Worm (Caenorhabditis elegans): ENCODE results near the gene cest-16.

Gene cest-16

DNA sequence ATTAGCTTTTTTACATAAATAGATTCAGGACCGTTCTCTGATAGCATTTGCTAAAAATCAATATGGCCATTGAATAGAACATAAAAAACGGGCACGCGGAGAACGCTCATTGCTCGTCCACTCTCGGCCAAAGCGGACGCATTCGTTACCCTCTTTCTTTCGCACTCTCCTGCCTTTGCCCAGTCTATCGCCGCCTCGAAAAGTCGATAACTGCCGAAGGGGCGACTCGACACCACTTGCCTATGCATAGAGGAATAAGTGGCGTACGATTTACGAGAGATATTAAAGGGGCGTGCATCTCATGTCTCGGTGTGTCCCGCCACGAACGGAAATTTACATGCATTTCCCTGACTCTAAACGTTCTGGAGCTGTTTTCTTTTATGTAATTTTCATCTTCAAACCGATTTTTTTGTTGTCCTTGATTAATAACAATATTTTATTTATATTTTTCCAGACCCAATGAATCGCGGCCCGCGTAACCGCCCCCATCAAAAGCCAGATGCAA, 36.5 kb upstream of the cest-16 start, which contains the start of gene W05H9.4 (continued):
- TF ChIP-seq duxl-1 (tag; optimal IDR thresholded peaks at IDR 0.05; ENCODE audit: poor library complexity) (no peak), arid-1 (GFP tag; conservative IDR thresholded peaks at IDR 0.05) (no peak; the same call in 1 of the 2 replicates), F44E2.7 (GFP tag; IDR thresholded peaks at IDR 0.05) (no peak), aha-1 (tag) (peak; percentile 97), snpc-1.2 (GFP tag; IDR thresholded peaks at IDR 0.05) (0 out of 2 replicates have a peak, but pooled peaks have one; percentile 8), vab-7 (GFP tag; IDR thresholded peaks at IDR 0.05) (no peak), nhr-6 (tag; optimal IDR thresholded peaks at IDR 0.05) (no peak), daf-16 (GFP tag; optimal IDR thresholded peaks at IDR 0.05) (no peak), daf-16 (tag; optimal IDR thresholded peaks at IDR 0.05) (no peak), daf-12 (tag; optimal IDR thresholded peaks at IDR 0.05) (no peak)

DNA sequence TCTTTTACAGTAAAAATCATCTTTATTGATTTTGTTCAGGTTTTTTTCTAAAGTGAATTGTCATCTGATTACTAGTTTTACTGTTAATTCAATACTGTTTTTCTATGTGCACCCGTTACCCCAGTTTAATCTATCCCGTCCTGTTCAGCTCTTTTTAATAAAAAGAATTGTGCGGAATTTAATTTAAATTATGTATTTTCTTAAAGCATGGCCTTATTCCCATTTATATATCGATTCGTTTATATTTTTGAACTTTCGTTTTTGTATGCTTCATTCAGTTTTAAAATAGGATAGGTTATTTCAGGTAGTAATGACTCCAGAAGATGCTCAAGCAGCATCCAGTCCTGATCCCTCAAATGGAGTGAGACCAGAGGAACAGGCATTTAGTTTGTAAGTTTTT, 33.0 kb upstream of the cest-16 start, which contains the start of gene W05H9.2:
Gene W05H9.2 (plus strand): TSS at position 301 of the 400 bp plus-strand sequence.
- no peak for TF ChIP-seq fkh-10 (GFP tag; optimal IDR thresholded peaks at IDR 0.05)
- TF ChIP-seq ceh-32 (tag; optimal IDR thresholded peaks at IDR 0.05; ENCODE audit: poor library complexity), result no peak
- no peak for TF ChIP-seq pqm-1 (tag; optimal IDR thresholded peaks at IDR 0.05)
- no peak for TF ChIP-seq saeg-2 (GFP tag; IDR thresholded peaks at IDR 0.05)
- TF ChIP-seq ceh-82 (tag; optimal IDR thresholded peaks at IDR 0.05), result no peak
- TF ChIP-seq pha-4 (GFP tag; IDR thresholded peaks at IDR 0.05), result no peak
- TF ChIP-seq pha-4 (tag; optimal IDR thresholded peaks at IDR 0.05), result no peak
- TF ChIP-seq zip-11 (GFP tag; IDR thresholded peaks at IDR 0.05), result no peak
- no peak for TF ChIP-seq nhr-41 (GFP tag; IDR thresholded peaks at IDR 0.05)
- no peak for TF ChIP-seq nhr-11 (tag; optimal IDR thresholded peaks at IDR 0.05)

DNA sequence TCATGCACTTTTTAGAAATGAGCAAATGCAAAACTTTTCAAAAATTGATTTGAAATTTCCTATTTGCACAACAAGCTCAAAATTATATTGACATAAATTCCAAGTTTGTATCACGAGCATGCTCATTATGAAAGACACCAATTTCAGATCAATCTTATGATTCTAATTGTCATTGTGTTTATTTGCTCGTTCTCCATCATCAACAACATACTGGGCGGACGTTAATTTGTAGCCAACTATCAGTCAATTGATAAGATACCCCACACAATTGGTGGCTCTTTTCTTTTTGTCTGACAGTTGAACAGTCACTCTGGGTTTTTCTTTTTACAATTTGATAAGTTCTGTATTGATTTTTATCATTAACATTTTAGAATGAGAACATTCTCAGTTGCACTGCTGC, 28.0 kb upstream of the cest-16 start, which contains the start of gene lro-1:
Gene lro-1 (plus strand): TSS at position 372 of the 400 bp plus-strand sequence.
- TF ChIP-seq saeg-2 (GFP tag; IDR thresholded peaks at IDR 0.05) (no peak), ztf-11 (tag; optimal IDR thresholded peaks at IDR 0.05) (no peak), nhr-28 (tag; optimal IDR thresholded peaks at IDR 0.05) (peak; percentile 94), pqm-1 (tag; optimal IDR thresholded peaks at IDR 0.05) (peak; percentile 93), mdl-1 (tag; optimal IDR thresholded peaks at IDR 0.05) (no peak), tra-1 (GFP tag; IDR thresholded peaks at IDR 0.05) (0 out of 2 replicates have a peak, but pooled peaks have one; percentile 49), T20F7.1 (GFP tag; optimal IDR thresholded peaks at IDR 0.05) (peak; percentile 56), unc-62 (GFP tag; optimal IDR thresholded peaks at IDR 0.05 in 1 of 2) (peak in 1 of 2 experiments; percentile 66), unc-62 (tag; optimal IDR thresholded peaks at IDR 0.05) (no peak), nhr-102 (tag; optimal IDR thresholded peaks at IDR 0.05) (peak; percentile 37), mdt-29 (GFP tag; IDR thresholded peaks at IDR 0.05) (0 out of 2 replicates have a peak, but pooled peaks have one; percentile 15), nhr-77 (tag; optimal IDR thresholded peaks at IDR 0.05) (peak; percentile 70), zip-2 (tag; optimal IDR thresholded peaks at IDR 0.05) (no peak), hif-1 (tag; optimal IDR thresholded peaks at IDR 0.05) (peak in 1 of 2 experiments; percentile 49), dmd-6 (GFP tag; IDR thresholded peaks at IDR 0.05) (peak; percentile 90), daf-16 (GFP tag; optimal IDR thresholded peaks at IDR 0.05) (peak in 1 of 2 experiments; percentile 85), daf-16 (tag; optimal IDR thresholded peaks at IDR 0.05) (peak; percentile 99), cey-2 (tag; optimal IDR thresholded peaks at IDR 0.05; ENCODE audit: borderline replicate concordance, insufficient read depth) (no peak), egl-27 (tag; optimal IDR thresholded peaks at IDR 0.05) (no peak), nhr-11 (tag; optimal IDR thresholded peaks at IDR 0.05) (no peak), ama-1 (optimal IDR thresholded peaks at IDR 0.05) (no peak), aly-2 (tag; optimal IDR thresholded peaks at IDR 0.05) (no peak), daf-19 (GFP tag; conservative IDR thresholded peaks at IDR 0.05) (no peak), nhr-48 (tag; optimal IDR thresholded peaks at IDR 0.05) (peak; percentile 54), ztf-7 (tag; optimal IDR thresholded peaks at IDR 0.05) (peak; percentile 50), attf-4 (tag; optimal IDR thresholded peaks at IDR 0.05) (no peak), F37D6.2 (tag; optimal IDR thresholded peaks at IDR 0.05) (no peak), lsy-2 (tag; optimal IDR thresholded peaks at IDR 0.05) (peak in 1 of 2 experiments; percentile 17), T26A8.4 (GFP tag; IDR thresholded peaks at IDR 0.05) (0 out of 2 replicates have a peak, but pooled peaks have one; percentile 11), aha-1 (tag) (peak; percentile 10), hlh-30 (tag; optimal IDR thresholded peaks at IDR 0.05; ENCODE audit: insufficient read depth) (peak; percentile 76), mxl-2 (GFP tag; conservative IDR thresholded peaks at IDR 0.05) (no peak), php-3 (GFP tag; IDR thresholded peaks at IDR 0.05) (peak; percentile 88), dve-1 (tag; optimal IDR thresholded peaks at IDR 0.05; ENCODE audit: insufficient read depth) (peak; percentile 94)
